Worm (Caenorhabditis elegans) whole organism, L3 larva: ENCODE results near the gene F47E1.2.
"Not testable (repeated sequence)": the region's sequence is repeated elsewhere in the genome, so short reads cannot be mapped to it uniquely, and the experiment has no call there.

Source experiments
- ZK546.5 ChIP-seq: sonication (generic microtip); optimal IDR thresholded peaks from 2 replicates; lab custom pipeline; 2017; ENCODE audit warnings: missing biosample characterization, missing genetic modification characterization
- daf-12 ChIP-seq: fragments of 150-350 bp; optimal IDR thresholded peaks from 2 replicates; lab custom pipeline; 2014; ENCODE audit warnings: missing biosample characterization, missing genetic modification reagents, missing genetic modification characterization
- fos-1 ChIP-seq: fragments of 150-350 bp; optimal IDR thresholded peaks from 2 replicates; lab custom pipeline; 2014; ENCODE audit warnings: missing biosample characterization, missing genetic modification characterization
- lin-39 ChIP-seq: fragments of 150-350 bp; optimal IDR thresholded peaks from 2 replicates; lab custom pipeline; 2018; ENCODE audit warnings: missing biosample characterization, missing genetic modification reagents, missing genetic modification characterization
- nhr-25 ChIP-seq: sonication (generic microtip); optimal IDR thresholded peaks from 2 replicates; lab custom pipeline; 2017; ENCODE audit warnings: missing biosample characterization, missing genetic modification characterization
- sea-2 ChIP-seq: fragments of 150-350 bp; sonication (generic microtip); optimal IDR thresholded peaks from 4 replicates; lab custom pipeline; 2014; ENCODE audit warnings: missing biosample characterization, missing genetic modification reagents, missing genetic modification characterization
- snpc-4 ChIP-seq: fragments of 150-350 bp; optimal IDR thresholded peaks from 2 replicates; lab custom pipeline; 2014; ENCODE audit warnings: missing biosample characterization, missing genetic modification characterization
- tbx-2 ChIP-seq: sonication (generic microtip); optimal IDR thresholded peaks from 2 replicates; lab custom pipeline; 2016; ENCODE audit warnings: mild to moderate bottlenecking, missing genetic modification characterization, missing compliant biosample characterization
- unc-62 ChIP-seq: fragments of 150-350 bp; sonication (generic microtip); optimal IDR thresholded peaks from 4 replicates; lab custom pipeline; 2014; ENCODE audit warnings: missing biosample characterization, missing genetic modification reagents, missing genetic modification characterization
- ztf-4 ChIP-seq: fragments of 150-350 bp; optimal IDR thresholded peaks from 2 replicates; lab custom pipeline; 2014; ENCODE audit warnings: missing biosample characterization, missing genetic modification characterization

ce11 chrX:9090562-9090961, 33.1 kb downstream of the F47E1.2 start:
- not testable (repeated sequence) for TF ChIP-seq daf-12 (tag; lab: Kevin White, UChicago); ztf-4 (tag; lab: Kevin White, UChicago); fos-1 (tag; lab: Kevin White, UChicago); unc-62 (GFP tag; lab: Kevin White, UChicago); nhr-25 (tag; lab: Kevin White, UChicago); tbx-2 (tag; lab: Kevin White, UChicago); sea-2 (GFP tag; lab: Kevin White, UChicago); ZK546.5 (tag; lab: Kevin White, UChicago); lin-39 (tag; lab: Kevin White, UChicago); snpc-4 (tag; lab: Kevin White, UChicago)
